Fruit fly (Drosophila melanogaster) whole organism, embryonic: ENCODE measurements around the gene Hexo1.

ENCODE experiments used
- Asciz ChIP-seq: fragments of 200-800 bp; sonication (Bioruptor generic); optimal IDR thresholded peaks from 2 replicates; lab custom pipeline; 2017; ENCODE audit warnings: missing biosample characterization, mild to moderate bottlenecking, missing genetic modification characterization, missing genetic modification reagents
- Atf-2 ChIP-seq: fragments of 200-800 bp; sonication (Bioruptor generic); optimal IDR thresholded peaks from 2 replicates; lab custom pipeline; 2016; ENCODE audit warnings: missing biosample characterization, missing genetic modification characterization
- Blimp-1 ChIP-seq: fragments of 200-800 bp; sonication (Bioruptor generic); optimal IDR thresholded peaks from 3 replicates; lab custom pipeline; 2018; ENCODE audit warnings: missing biosample characterization, missing genetic modification characterization, mild to moderate bottlenecking, moderate library complexity, missing genetic modification reagents
- CG11085 ChIP-seq: fragments of 200-800 bp; sonication (Bioruptor generic); IDR thresholded peaks from 2 replicates; pipeline ENCODE4 v1.3.6; 2022; ENCODE audit warnings: missing biosample characterization, missing genetic modification characterization
- CG11093 ChIP-seq: fragments of 200-800 bp; sonication (Bioruptor generic); IDR thresholded peaks from 3 replicates; pipeline ENCODE4 v1.3.6; 2022; ENCODE audit warnings: missing biosample characterization, missing genetic modification characterization
- CG11247 ChIP-seq: fragments of 200-800 bp; sonication (Bioruptor generic); IDR thresholded peaks from 2 replicates; pipeline ENCODE4 v1.3.6; 2022; ENCODE audit warnings: missing biosample characterization, missing genetic modification characterization
- CG11560 ChIP-seq: fragments of 200-800 bp; sonication (Bioruptor generic); IDR thresholded peaks from 3 replicates; pipeline ENCODE4 v1.3.6; 2022; ENCODE audit warnings: missing biosample characterization, missing genetic modification characterization
- CG12104 ChIP-seq: fragments of 200-800 bp; sonication (Bioruptor generic); optimal IDR thresholded peaks from 3 replicates; lab custom pipeline; 2016; ENCODE audit warnings: missing biosample characterization, missing genetic modification characterization
- CG13287 ChIP-seq: fragments of 200-800 bp; sonication (Bioruptor generic); IDR thresholded peaks from 2 replicates; pipeline ENCODE4 v1.3.6; 2022; ENCODE audit warnings: missing biosample characterization, missing genetic modification characterization; ENCODE audit not compliant: partially characterized antibody
- CG13624 ChIP-seq: fragments of 200-800 bp; sonication (Bioruptor generic); optimal IDR thresholded peaks from 2 replicates; lab custom pipeline; 2016; ENCODE audit warnings: missing biosample characterization, missing genetic modification characterization
- CG15696 ChIP-seq: fragments of 200-800 bp; sonication (Bioruptor generic); optimal IDR thresholded peaks from 2 replicates; lab custom pipeline; 2019; ENCODE audit warnings: missing biosample characterization, mild to moderate bottlenecking, missing genetic modification characterization, moderate library complexity
- CG17568 ChIP-seq: fragments of 200-800 bp; sonication (Bioruptor generic); optimal IDR thresholded peaks from 2 replicates; lab custom pipeline; 2018; ENCODE audit warnings: missing biosample characterization, mild to moderate bottlenecking, missing genetic modification characterization, moderate library complexity
- CG2889 ChIP-seq: fragments of 200-800 bp; sonication (Bioruptor generic); IDR thresholded peaks from 3 replicates; pipeline ENCODE4 v1.3.6; 2022; ENCODE audit warnings: missing biosample characterization, missing genetic modification characterization
- CG30020 ChIP-seq: fragments of 200-800 bp; optimal IDR thresholded peaks from 2 replicates; lab custom pipeline; 2019; ENCODE audit warnings: missing biosample characterization, mild to moderate bottlenecking, missing genetic modification characterization, moderate library complexity
- CG3163 ChIP-seq: fragments of 200-800 bp; sonication (Bioruptor generic); optimal IDR thresholded peaks from 3 replicates; lab custom pipeline; 2016; ENCODE audit warnings: missing biosample characterization, missing genetic modification characterization
- CG34376 ChIP-seq: fragments of 200-800 bp; sonication (Bioruptor generic); optimal IDR thresholded peaks from 2 replicates; lab custom pipeline; 2018; ENCODE audit warnings: missing biosample characterization, mild to moderate bottlenecking, missing genetic modification characterization
- CG43689 ChIP-seq: fragments of 200-800 bp; sonication (Bioruptor generic); IDR thresholded peaks from 2 replicates; pipeline ENCODE4 v1.3.6; 2022; ENCODE audit warnings: missing biosample characterization, missing genetic modification characterization
- CG4404 ChIP-seq: fragments of 200-800 bp; sonication (Bioruptor generic); IDR thresholded peaks from 2 replicates; pipeline ENCODE4 v1.3.6; 2022; ENCODE audit warnings: missing biosample characterization, missing genetic modification characterization
- CG6791 ChIP-seq: fragments of 200-800 bp; sonication (Bioruptor generic); IDR thresholded peaks from 3 replicates; pipeline ENCODE4 v1.3.6; 2022; ENCODE audit warnings: missing biosample characterization, missing genetic modification characterization; ENCODE audit not compliant: partially characterized antibody
- CG7271 ChIP-seq: fragments of 200-800 bp; sonication (Bioruptor generic); optimal IDR thresholded peaks from 2 replicates; lab custom pipeline; 2018; ENCODE audit warnings: missing biosample characterization, mild to moderate bottlenecking, missing genetic modification characterization, moderate library complexity
- CG8089 ChIP-seq: fragments of 200-800 bp; sonication (Bioruptor generic); optimal IDR thresholded peaks from 3 replicates; lab custom pipeline; 2016; ENCODE audit warnings: missing biosample characterization, missing genetic modification characterization
- CG8281 ChIP-seq: fragments of 200-800 bp; sonication (Bioruptor generic); optimal IDR thresholded peaks from 2 replicates; lab custom pipeline; 2018; ENCODE audit warnings: missing biosample characterization, mild to moderate bottlenecking, missing genetic modification characterization, moderate library complexity
- CHES-1-like ChIP-seq: fragments of 200-800 bp; sonication (Bioruptor generic); optimal IDR thresholded peaks from 2 replicates; lab custom pipeline; 2016; ENCODE audit warnings: missing biosample characterization, missing genetic modification characterization
- Camta ChIP-seq: fragments of 200-800 bp; sonication (Bioruptor generic); optimal IDR thresholded peaks from 2 replicates; lab custom pipeline; 2016; ENCODE audit warnings: missing biosample characterization, missing genetic modification characterization
- Dip2 ChIP-seq: fragments of 200-800 bp; sonication (Bioruptor generic); IDR thresholded peaks from 2 replicates; pipeline ENCODE4 v1.3.6; 2022; ENCODE audit warnings: missing biosample characterization, missing genetic modification characterization
- ERR ChIP-seq: fragments of 200-800 bp; sonication (Bioruptor generic); optimal IDR thresholded peaks from 2 replicates; lab custom pipeline; 2016; ENCODE audit warnings: missing biosample characterization, missing genetic modification characterization
- Ets97D ChIP-seq: fragments of 200-800 bp; sonication (Bioruptor generic); optimal IDR thresholded peaks from 3 replicates; lab custom pipeline; 2016; ENCODE audit warnings: missing biosample characterization, missing genetic modification characterization
- Hey ChIP-seq: fragments of 200-800 bp; sonication (Bioruptor generic); optimal IDR thresholded peaks from 3 replicates; lab custom pipeline; 2018; ENCODE audit warnings: missing biosample characterization, mild to moderate bottlenecking, missing genetic modification characterization
- Hmr ChIP-seq: fragments of 200-800 bp; sonication (Bioruptor generic); optimal IDR thresholded peaks from 3 replicates; lab custom pipeline; 2017; ENCODE audit warnings: mild to moderate bottlenecking, missing biosample characterization, missing genetic modification reagents, missing genetic modification characterization
- Hr51 ChIP-seq, 2 experiments: fragments of 200-800 bp; sonication (Bioruptor generic); optimal IDR thresholded peaks; 2 replicates in 1 of 2; 3 replicates in 1 of 2; lab custom pipeline; 2016 to 2018; ENCODE audit warnings: missing biosample characterization in 2 of 2, missing genetic modification characterization in 2 of 2, mild to moderate bottlenecking in 1 of 2, moderate library complexity in 1 of 2
- Oaz ChIP-seq: fragments of 200-800 bp; sonication (Bioruptor generic); IDR thresholded peaks from 2 replicates; pipeline ENCODE4 v1.3.6; 2022; ENCODE audit warnings: missing biosample characterization, missing genetic modification characterization
- Ravus ChIP-seq: fragments of 200-800 bp; sonication (Bioruptor generic); IDR thresholded peaks from 2 replicates; pipeline ENCODE4 v1.3.6; 2022; ENCODE audit warnings: missing biosample characterization, missing genetic modification characterization
- Sin3A ChIP-seq: fragments of >200 bp; optimal IDR thresholded peaks from 2 replicates; lab custom pipeline; 2018
- Taf1 ChIP-seq: fragments of 200-800 bp; sonication (Bioruptor generic); IDR thresholded peaks from 2 replicates; pipeline ENCODE4 v1.3.6; 2022; ENCODE audit warnings: missing biosample characterization, missing genetic modification characterization
- Vsx1 ChIP-seq: fragments of 200-800 bp; sonication (Bioruptor generic); optimal IDR thresholded peaks from 2 replicates; lab custom pipeline; 2017; ENCODE audit warnings: missing biosample characterization, mild to moderate bottlenecking, missing genetic modification characterization, missing genetic modification reagents
- Xbp1 ChIP-seq: fragments of 200-800 bp; sonication (Bioruptor generic); optimal IDR thresholded peaks from 3 replicates; lab custom pipeline; 2016; ENCODE audit warnings: missing biosample characterization, mild to moderate bottlenecking, missing genetic modification characterization
- ap ChIP-seq: fragments of 200-800 bp; sonication (Bioruptor generic); IDR thresholded peaks from 2 replicates; pipeline ENCODE4 v1.3.6; 2022; ENCODE audit warnings: missing biosample characterization, missing genetic modification characterization
- ash1 ChIP-seq: fragments of 200-800 bp; sonication (Bioruptor generic); optimal IDR thresholded peaks from 2 replicates; lab custom pipeline; 2018; ENCODE audit warnings: missing biosample characterization, mild to moderate bottlenecking, missing genetic modification characterization
- crc ChIP-seq: fragments of 200-800 bp; sonication (Bioruptor generic); optimal IDR thresholded peaks from 2 replicates; lab custom pipeline; 2016; ENCODE audit warnings: missing biosample characterization, missing genetic modification characterization
- dan ChIP-seq: fragments of 200-800 bp; sonication (Bioruptor generic); IDR thresholded peaks from 2 replicates; pipeline ENCODE4 v1.3.6; 2022; ENCODE audit warnings: missing biosample characterization, missing genetic modification characterization
- gcm2 ChIP-seq: fragments of 200-800 bp; sonication (Bioruptor generic); optimal IDR thresholded peaks from 2 replicates; lab custom pipeline; 2016; ENCODE audit warnings: missing biosample characterization, missing genetic modification characterization
- jing ChIP-seq: fragments of 200-800 bp; sonication (Bioruptor generic); optimal IDR thresholded peaks from 2 replicates; lab custom pipeline; 2018; ENCODE audit warnings: missing biosample characterization, mild to moderate bottlenecking, missing genetic modification characterization
- klu ChIP-seq: fragments of 200-800 bp; sonication (Bioruptor generic); IDR thresholded peaks from 2 replicates; pipeline ENCODE4 v1.3.6; 2022; ENCODE audit warnings: missing biosample characterization, missing genetic modification characterization
- lilli ChIP-seq: fragments of 200-800 bp; sonication (Bioruptor generic); optimal IDR thresholded peaks from 3 replicates; lab custom pipeline; 2016; ENCODE audit warnings: missing biosample characterization, missing genetic modification characterization
- pfk ChIP-seq: fragments of 200-800 bp; sonication (Bioruptor generic); optimal IDR thresholded peaks from 2 replicates; lab custom pipeline; 2018; ENCODE audit warnings: missing biosample characterization, mild to moderate bottlenecking, missing genetic modification characterization, moderate library complexity
- scrt ChIP-seq: fragments of 200-800 bp; sonication (Bioruptor generic); optimal IDR thresholded peaks from 2 replicates; lab custom pipeline; 2018; ENCODE audit warnings: missing biosample characterization, mild to moderate bottlenecking, missing genetic modification characterization, moderate library complexity
- sd ChIP-seq: fragments of 200-800 bp; sonication (Bioruptor generic); optimal IDR thresholded peaks from 3 replicates; lab custom pipeline; 2018; ENCODE audit warnings: missing biosample characterization, mild to moderate bottlenecking, missing genetic modification characterization, moderate library complexity
- so ChIP-seq: fragments of 200-800 bp; sonication (Bioruptor generic); IDR thresholded peaks from 3 replicates; pipeline ENCODE4 v1.3.6; 2022; ENCODE audit warnings: missing biosample characterization, missing genetic modification characterization
- ssp ChIP-seq: fragments of 200-800 bp; sonication (Bioruptor generic); IDR thresholded peaks from 2 replicates; pipeline ENCODE4 v1.3.6; 2022; ENCODE audit warnings: missing biosample characterization, missing genetic modification characterization
- wek ChIP-seq: fragments of 200-800 bp; sonication (Bioruptor generic); optimal IDR thresholded peaks from 3 replicates; lab custom pipeline; 2018; ENCODE audit warnings: missing biosample characterization, mild to moderate bottlenecking, missing genetic modification characterization, moderate library complexity
- wor ChIP-seq: fragments of 200-800 bp; sonication (Bioruptor generic); IDR thresholded peaks from 2 replicates; pipeline ENCODE4 v1.3.6; 2022; ENCODE audit warnings: missing biosample characterization, missing genetic modification characterization
- zen ChIP-seq: fragments of 200-800 bp; sonication (Bioruptor generic); optimal IDR thresholded peaks from 3 replicates; lab custom pipeline; 2018; ENCODE audit warnings: missing biosample characterization, mild to moderate bottlenecking, missing genetic modification characterization, moderate library complexity

The Hexo1 gene

dm6 chr3L:4292120-4292697, 3.8 kb downstream of the Hexo1 start, which contains the start of the genes CG15012 and Fdx2 (continued):
- TF ChIP-seq CG11093 (GFP tag; lab: Robert Waterston, UW) (no peak), CHES-1-like (peak; percentile 28), Ets97D (GFP tag; lab: Kevin White, UChicago) (peak; percentile 71), ssp (GFP tag; lab: Robert Waterston, UW) (peak; percentile 92), CG7271 (tag; lab: Kevin White, UChicago) (no peak), Taf1 (GFP tag; lab: Robert Waterston, UW) (no peak), CG2889 (GFP tag; lab: Robert Waterston, UW) (no peak), CG13287 (peak; percentile 56; the same call in 1 of the 2 replicates), CG6791 (GFP tag; lab: Robert Waterston, UW) (no peak), CG13624 (GFP tag; lab: Kevin White, UChicago) (peak; percentile 48), jing (GFP tag; lab: Kevin White, UChicago) (no peak), Hey (tag; lab: Kevin White, UChicago) (no peak), so (GFP tag; lab: Robert Waterston, UW) (no peak), CG11085 (GFP tag; lab: Robert Waterston, UW) (no peak), CG11247 (GFP tag; lab: Robert Waterston, UW) (no peak), zen (tag; lab: Kevin White, UChicago) (peak; percentile 61), sd (tag; lab: Kevin White, UChicago) (no peak), Dip2 (GFP tag; lab: Robert Waterston, UW) (no peak), CG8281 (no peak), Xbp1 (GFP tag; lab: Kevin White, UChicago) (peak; percentile 42), lilli (GFP tag; lab: Kevin White, UChicago) (peak; percentile 31), ERR (GFP tag; lab: Kevin White, UChicago) (no peak), Hmr (no peak), ash1 (GFP tag; lab: Kevin White, UChicago) (no peak), CG11560 (tag; lab: Robert Waterston, UW) (no peak), CG43689 (GFP tag; lab: Robert Waterston, UW) (no peak), wor (GFP tag; lab: Robert Waterston, UW) (no peak), CG4404 (GFP tag; lab: Robert Waterston, UW) (no peak), pfk (GFP tag; lab: Kevin White, UChicago) (no peak), Oaz (GFP tag; lab: Robert Waterston, UW) (no peak), Vsx1 (no peak), Asciz (GFP tag; lab: Kevin White, UChicago) (no peak), ap (GFP tag; lab: Robert Waterston, UW) (no peak), Atf-2 (no peak), CG30020 (tag; lab: Kevin White, UChicago) (peak; percentile 84), Hr51 (GFP tag; optimal IDR thresholded peaks at IDR 0.05; lab: Kevin White, UChicago) (no peak), Camta (GFP tag; lab: Kevin White, UChicago) (peak; percentile 7), Sin3A (peak; percentile 82), CG8089 (GFP tag; lab: Kevin White, UChicago) (no peak), scrt (GFP tag; lab: Kevin White, UChicago) (no peak), klu (GFP tag; lab: Robert Waterston, UW) (no peak), wek (no peak), CG17568 (no peak), crc (GFP tag; lab: Kevin White, UChicago) (no peak), dan (GFP tag; lab: Robert Waterston, UW) (no peak), CG34376 (GFP tag; lab: Kevin White, UChicago) (peak; percentile 41), Ravus (no peak), gcm2 (no peak), CG3163 (GFP tag; lab: Kevin White, UChicago) (no peak), Blimp-1 (peak; percentile 22), CG15696 (tag; lab: Kevin White, UChicago) (peak; percentile 21), CG12104 (GFP tag; lab: Kevin White, UChicago) (peak; percentile 10)
